Worm (Caenorhabditis elegans): ENCODE results near the gene ZK218.11.

ce11 chrV:17104527-17104926 is 3.7 kb downstream of the ZK218.11 start, which contains the start of gene nhr-248:
- TF ChIP-seq nhr-76 (tag; optimal IDR thresholded peaks at IDR 0.05) (no peak), zag-1 (tag; optimal IDR thresholded peaks at IDR 0.05) (no peak), nhr-28 (tag; optimal IDR thresholded peaks at IDR 0.05) (no peak), set-16 (GFP tag; IDR thresholded peaks at IDR 0.05) (no peak)
